Fruit fly (Drosophila melanogaster) whole organism, prepupa: ENCODE data around the gene pie.

ENCODE experiments used
- CG10669 ChIP-seq: fragments of 200-800 bp; sonication (Bioruptor generic); optimal IDR thresholded peaks from 3 replicates; lab custom pipeline; 2018; ENCODE audit warnings: missing biosample characterization, mild to moderate bottlenecking, missing genetic modification characterization, moderate library complexity
- CG11294 ChIP-seq: fragments of 200-800 bp; sonication (Bioruptor generic); IDR thresholded peaks from 2 replicates; pipeline ENCODE4 v1.3.6; 2022; ENCODE audit warnings: missing biosample characterization, missing genetic modification characterization
- CG11762 ChIP-seq: fragments of 200-800 bp; sonication (Bioruptor generic); optimal IDR thresholded peaks from 3 replicates; lab custom pipeline; 2016; ENCODE audit warnings: missing biosample characterization, missing genetic modification characterization; ENCODE audit not compliant: insufficient read depth
- CG15336 ChIP-seq: fragments of 200-800 bp; sonication (Bioruptor generic); IDR thresholded peaks from 2 replicates; pipeline ENCODE4 v1.3.6; 2022; ENCODE audit warnings: missing biosample characterization, missing genetic modification characterization
- CG32006 ChIP-seq: fragments of 200-800 bp; sonication (Bioruptor generic); optimal IDR thresholded peaks from 3 replicates; lab custom pipeline; 2017; ENCODE audit warnings: missing biosample characterization, mild to moderate bottlenecking, missing genetic modification characterization
- CG3919 ChIP-seq: fragments of 200-800 bp; sonication (Bioruptor generic); optimal IDR thresholded peaks from 3 replicates; lab custom pipeline; 2016; ENCODE audit warnings: missing biosample characterization, missing genetic modification characterization
- CG4318 ChIP-seq: fragments of 200-800 bp; sonication (Bioruptor generic); optimal IDR thresholded peaks from 3 replicates; lab custom pipeline; 2017; ENCODE audit warnings: missing biosample characterization, mild to moderate bottlenecking, missing genetic modification characterization
- CG6276 ChIP-seq: fragments of 200-800 bp; sonication (Bioruptor generic); optimal IDR thresholded peaks from 2 replicates; lab custom pipeline; 2017; ENCODE audit warnings: missing biosample characterization, mild to moderate bottlenecking, missing genetic modification characterization
- CG6808 ChIP-seq: fragments of 200-800 bp; sonication (Bioruptor generic); optimal IDR thresholded peaks from 3 replicates; lab custom pipeline; 2017; ENCODE audit warnings: missing biosample characterization, missing genetic modification characterization, mild to moderate bottlenecking, moderate library complexity, missing genetic modification reagents
- CG6854 ChIP-seq: fragments of 200-800 bp; sonication (Bioruptor generic); optimal IDR thresholded peaks from 2 replicates; lab custom pipeline; 2017; ENCODE audit warnings: missing biosample characterization, mild to moderate bottlenecking, missing genetic modification characterization
- CG7368 ChIP-seq: fragments of 200-800 bp; sonication (Bioruptor generic); optimal IDR thresholded peaks from 3 replicates; lab custom pipeline; 2016; ENCODE audit warnings: missing biosample characterization, missing genetic modification characterization
- CG8119 ChIP-seq: fragments of 200-800 bp; sonication (Bioruptor generic); IDR thresholded peaks from 3 replicates; pipeline ENCODE4 v1.3.6; 2022; ENCODE audit warnings: missing biosample characterization, missing genetic modification characterization
- CG8319 ChIP-seq: fragments of 200-800 bp; sonication (Bioruptor generic); optimal IDR thresholded peaks from 3 replicates; lab custom pipeline; 2016; ENCODE audit warnings: missing biosample characterization, missing genetic modification characterization
- CG8632 ChIP-seq: fragments of 200-800 bp; sonication (Bioruptor generic); optimal IDR thresholded peaks from 3 replicates; lab custom pipeline; 2016; ENCODE audit warnings: missing biosample characterization, missing genetic modification characterization
- CG9139 ChIP-seq: fragments of 200-800 bp; sonication (Bioruptor generic); optimal IDR thresholded peaks from 3 replicates; lab custom pipeline; 2017; ENCODE audit warnings: missing biosample characterization, mild to moderate bottlenecking, missing genetic modification characterization
- Eip78C ChIP-seq: fragments of 200-800 bp; sonication (Bioruptor generic); peaks from one replicate; lab custom pipeline; 2016; ENCODE audit warnings: missing biosample characterization, missing genetic modification characterization
- Eip93F ChIP-seq: fragments of 200-800 bp; sonication (Bioruptor generic); optimal IDR thresholded peaks from 2 replicates; lab custom pipeline; 2016; ENCODE audit warnings: missing biosample characterization, mild to moderate bottlenecking, missing genetic modification characterization
- Ets96B ChIP-seq: fragments of 200-800 bp; optimal IDR thresholded peaks from 2 replicates; lab custom pipeline; 2019; ENCODE audit warnings: missing biosample characterization, mild to moderate bottlenecking, missing genetic modification characterization, moderate library complexity
- Hr38 ChIP-seq: sonication (Bioruptor generic); optimal IDR thresholded peaks from 2 replicates; lab custom pipeline; 2016; ENCODE audit warnings: missing biosample characterization, missing genetic modification characterization
- Hr39 ChIP-seq: fragments of 200-800 bp; sonication (Bioruptor generic); optimal IDR thresholded peaks from 2 replicates; lab custom pipeline; 2016; ENCODE audit warnings: missing biosample characterization, missing genetic modification characterization
- Lpt ChIP-seq: fragments of 200-800 bp; sonication (Bioruptor generic); optimal IDR thresholded peaks from 3 replicates; lab custom pipeline; 2016; ENCODE audit warnings: missing biosample characterization, missing genetic modification characterization
- Met ChIP-seq: fragments of 200-800 bp; sonication (Bioruptor generic); optimal IDR thresholded peaks from 3 replicates; lab custom pipeline; 2016; ENCODE audit warnings: missing biosample characterization, missing genetic modification characterization
- OdsH ChIP-seq: fragments of 200-800 bp; sonication (Bioruptor generic); optimal IDR thresholded peaks from 3 replicates; lab custom pipeline; 2016; ENCODE audit warnings: missing biosample characterization, missing genetic modification characterization
- Smox ChIP-seq: fragments of 200-800 bp; sonication (Bioruptor generic); optimal IDR thresholded peaks from 3 replicates; lab custom pipeline; 2016; ENCODE audit warnings: missing biosample characterization, missing genetic modification characterization
- cyc ChIP-seq: fragments of 200-800 bp; sonication (Bioruptor generic); optimal IDR thresholded peaks from 3 replicates; lab custom pipeline; 2016; ENCODE audit warnings: missing biosample characterization, missing genetic modification characterization
- eg ChIP-seq: fragments of 200-800 bp; sonication (Bioruptor generic); IDR thresholded peaks from 3 replicates; pipeline ENCODE4 v1.3.6; 2022; ENCODE audit warnings: missing biosample characterization, missing genetic modification characterization
- fd85E ChIP-seq: fragments of 200-800 bp; sonication (Bioruptor generic); optimal IDR thresholded peaks from 3 replicates; lab custom pipeline; 2016; ENCODE audit warnings: missing biosample characterization, missing genetic modification characterization
- fkh ChIP-seq: fragments of 200-800 bp; sonication (Bioruptor generic); optimal IDR thresholded peaks from 3 replicates; lab custom pipeline; 2017; ENCODE audit warnings: missing biosample characterization, mild to moderate bottlenecking, missing genetic modification characterization, moderate library complexity
- lz ChIP-seq: fragments of 200-800 bp; sonication (Bioruptor generic); optimal IDR thresholded peaks from 3 replicates; lab custom pipeline; 2016; ENCODE audit warnings: missing biosample characterization, missing genetic modification characterization
- net ChIP-seq: fragments of 200-800 bp; sonication (Bioruptor generic); optimal IDR thresholded peaks from 3 replicates; lab custom pipeline; 2016; ENCODE audit warnings: missing biosample characterization, missing genetic modification characterization
- pdm3 ChIP-seq: fragments of 200-800 bp; sonication (Bioruptor generic); optimal IDR thresholded peaks from 3 replicates; lab custom pipeline; 2016; ENCODE audit warnings: missing biosample characterization, missing genetic modification characterization
- salr ChIP-seq, 2 experiments: fragments of 200-800 bp; sonication (Bioruptor generic); optimal IDR thresholded peaks; 3 replicates each; lab custom pipeline; 2016 to 2018; ENCODE audit warnings: missing biosample characterization in 2 of 2, missing genetic modification characterization in 2 of 2, mild to moderate bottlenecking in 1 of 2
- ss ChIP-seq, 2 experiments: fragments of 200-800 bp; sonication (Bioruptor generic); optimal IDR thresholded peaks; 2 replicates in 1 of 2; 3 replicates in 1 of 2; lab custom pipeline; 2017 to 2018; ENCODE audit warnings: mild to moderate bottlenecking in 2 of 2, missing biosample characterization in 2 of 2, missing genetic modification characterization in 2 of 2, moderate library complexity in 1 of 2
- svp ChIP-seq: fragments of 200-800 bp; sonication (Bioruptor generic); peaks from one replicate; lab custom pipeline; 2016; ENCODE audit warnings: missing biosample characterization, missing genetic modification characterization
- vri ChIP-seq: fragments of 200-800 bp; sonication (Bioruptor generic); optimal IDR thresholded peaks from 3 replicates; lab custom pipeline; 2016; ENCODE audit warnings: missing biosample characterization, mild to moderate bottlenecking, missing genetic modification characterization

Gene pie

DNA sequence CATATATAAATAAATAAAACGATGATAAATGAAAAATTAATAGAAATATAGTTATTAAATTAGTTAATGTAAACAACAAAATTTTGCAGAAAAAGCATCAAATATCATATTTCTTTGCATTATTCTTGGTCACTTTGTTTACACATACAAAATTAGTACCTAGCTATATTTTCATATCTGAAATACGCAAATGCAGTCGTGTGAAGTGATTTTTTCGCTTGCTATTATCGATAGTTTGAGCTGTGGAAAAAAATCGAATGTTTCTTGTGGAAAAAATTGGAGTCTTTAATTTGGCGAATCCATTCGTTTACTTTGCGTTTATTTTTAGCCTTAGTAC, 26.1 kb downstream of the pie start, which contains the start of gene Cnot4:
Gene Cnot4 (plus strand): TSS at position 229 of the 337 bp plus-strand sequence.
- no peak for TF ChIP-seq OdsH
- TF ChIP-seq CG3919 (GFP tag; lab: Kevin White, UChicago), result no peak
- no peak for TF ChIP-seq Hr39 (GFP tag; lab: Kevin White, UChicago)
- no peak for TF ChIP-seq Smox (GFP tag; lab: Kevin White, UChicago)
- TF ChIP-seq CG4318, result no peak
- no peak for TF ChIP-seq CG6854 (GFP tag; lab: Kevin White, UChicago)
- no peak for TF ChIP-seq eg (GFP tag; lab: Robert Waterston, UW)
- TF ChIP-seq vri, result no peak
- no peak for TF ChIP-seq CG32006
- no peak for TF ChIP-seq CG6808 (GFP tag; lab: Kevin White, UChicago)
- TF ChIP-seq pdm3 (GFP tag; lab: Kevin White, UChicago), result no peak
- no peak for TF ChIP-seq svp (GFP tag; lab: Kevin White, UChicago)
- TF ChIP-seq net (GFP tag; lab: Kevin White, UChicago), result no peak
- TF ChIP-seq salr (GFP tag; optimal IDR thresholded peaks at IDR 0.05; lab: Kevin White, UChicago), result no peak
- no peak for TF ChIP-seq Lpt (GFP tag; lab: Kevin White, UChicago)
- TF ChIP-seq CG9139 (GFP tag; lab: Kevin White, UChicago), result no peak
- TF ChIP-seq, all 60 proteins: peak for 0

DNA sequence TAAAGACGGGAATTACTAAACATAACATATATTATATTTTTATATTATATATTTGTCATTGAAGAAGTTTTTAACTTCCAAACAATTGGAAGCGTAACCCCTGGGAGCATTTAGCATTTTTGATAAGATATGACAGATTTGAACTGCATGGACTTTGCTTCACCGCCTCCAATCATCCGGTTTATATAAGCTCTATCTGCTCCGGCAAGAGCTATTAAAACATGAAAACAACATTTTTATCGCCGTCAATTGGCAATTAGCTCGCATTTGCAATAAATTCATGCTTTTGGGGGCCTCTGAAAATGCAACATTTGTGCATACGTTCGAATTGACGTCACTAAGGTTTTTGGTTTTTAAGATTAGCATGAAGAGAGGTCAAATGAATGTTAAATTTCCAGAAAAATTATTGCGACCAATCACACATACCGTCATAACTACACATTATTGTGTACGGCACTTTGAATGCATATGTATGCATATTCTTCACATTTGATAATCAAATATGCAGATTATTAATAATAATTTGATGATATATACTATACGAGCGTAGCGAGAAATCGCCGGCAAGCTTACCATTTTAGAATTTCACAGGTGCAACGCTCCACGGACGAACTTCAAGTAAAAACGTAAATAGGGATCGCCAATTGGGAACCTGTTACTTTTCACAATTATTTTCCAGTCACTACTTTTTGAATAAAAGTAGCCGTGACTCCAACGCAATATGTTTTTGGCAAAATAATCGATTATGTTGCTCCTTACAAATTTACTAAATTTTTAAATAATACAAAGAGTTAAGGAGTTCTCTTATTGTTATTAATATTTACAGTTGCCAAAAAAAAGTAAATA, 26.7 kb downstream of the pie start, which contains the start of gene Mdh1:
Gene Mdh1 (minus strand): TSS at position 691 of the 846 bp plus-strand sequence.
- peak; percentile 18 for TF ChIP-seq Eip93F (GFP tag; lab: Kevin White, UChicago)
- TF ChIP-seq CG6808 (GFP tag; lab: Kevin White, UChicago), result peak; percentile 4
- TF ChIP-seq cyc (GFP tag; lab: Kevin White, UChicago), result no peak
- TF ChIP-seq Hr38 (GFP tag; lab: Kevin White, UChicago), result no peak
- TF ChIP-seq Met (GFP tag; lab: Kevin White, UChicago), result no peak
- peak; percentile 11 to 40 for TF ChIP-seq ss (GFP tag; optimal IDR thresholded peaks at IDR 0.05; lab: Kevin White, UChicago)
- peak; percentile 55 for TF ChIP-seq vri
- TF ChIP-seq Eip78C (GFP tag; lab: Kevin White, UChicago), result peak; percentile 64
- TF ChIP-seq fkh, result no peak

DNA sequence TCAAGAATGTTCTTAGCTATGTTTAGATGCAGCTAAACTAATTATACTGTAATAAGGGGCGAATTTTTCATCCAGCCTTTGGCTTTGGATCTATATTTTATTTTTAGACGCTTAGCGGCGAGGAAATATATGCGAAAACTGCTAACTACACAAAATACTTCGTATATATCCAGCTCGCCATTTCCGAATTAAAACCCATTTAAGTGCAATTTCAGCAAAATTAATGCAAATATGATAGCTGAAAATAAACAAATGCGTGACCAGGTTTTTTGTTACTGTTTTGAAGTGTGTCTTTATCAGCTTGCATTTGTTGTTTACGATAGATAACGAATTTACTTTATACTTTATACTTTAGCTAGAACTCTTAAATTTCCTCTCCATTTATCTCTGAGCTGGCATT, 27.5 kb downstream of the pie start:
- no peak for TF ChIP-seq OdsH
- TF ChIP-seq Ets96B (tag; lab: Kevin White, UChicago), result no peak
- TF ChIP-seq salr (GFP tag; optimal IDR thresholded peaks at IDR 0.05; lab: Kevin White, UChicago), result no peak
- TF ChIP-seq CG15336 (GFP tag; lab: Robert Waterston, UW), result no peak
- no peak for TF ChIP-seq CG8632 (GFP tag; lab: Kevin White, UChicago)
- no peak for TF ChIP-seq Lpt (GFP tag; lab: Kevin White, UChicago)
- no peak for TF ChIP-seq CG3919 (GFP tag; lab: Kevin White, UChicago)
- TF ChIP-seq CG6276 (GFP tag; lab: Kevin White, UChicago), result no peak
- TF ChIP-seq CG6808 (GFP tag; lab: Kevin White, UChicago), result no peak
- TF ChIP-seq fd85E, result no peak
- TF ChIP-seq Eip93F (GFP tag; lab: Kevin White, UChicago), result no peak
- no peak for TF ChIP-seq CG8119 (GFP tag; lab: Robert Waterston, UW)
- TF ChIP-seq CG4318, result no peak
- TF ChIP-seq lz (GFP tag; lab: Kevin White, UChicago), result no peak
- TF ChIP-seq CG10669 (GFP tag; lab: Kevin White, UChicago), result no peak
- no peak for TF ChIP-seq CG11762 (GFP tag; lab: Kevin White, UChicago)
- no peak for TF ChIP-seq eg (GFP tag; lab: Robert Waterston, UW)

DNA sequence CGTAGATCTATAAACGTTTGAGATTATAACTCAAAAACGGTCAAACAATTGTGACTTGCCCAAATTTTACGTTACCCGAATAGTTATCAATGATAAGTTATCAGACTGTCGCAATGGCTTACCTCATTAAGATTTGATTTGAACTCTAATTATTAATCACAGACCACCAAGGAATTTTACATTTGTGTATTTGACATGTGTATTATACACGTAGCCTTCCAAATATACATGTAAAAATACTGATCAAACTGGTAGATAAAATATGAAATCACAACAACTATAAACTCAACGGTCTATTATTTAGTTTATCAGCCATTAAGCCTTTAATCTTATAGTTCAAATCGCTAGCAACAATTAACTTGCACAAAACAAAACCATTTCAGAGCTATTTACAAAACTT, 29.1 kb downstream of the pie start:
- TF ChIP-seq CG8319 (GFP tag; lab: Kevin White, UChicago) (no peak), CG11294 (no peak), vri (peak; percentile 18), Eip78C (GFP tag; lab: Kevin White, UChicago) (no peak), CG7368 (GFP tag; lab: Kevin White, UChicago) (no peak), Smox (GFP tag; lab: Kevin White, UChicago) (no peak)
